Worm (Caenorhabditis elegans) whole organism, mixed stage, embryonic: ENCODE results near the gene F15G9.2.

Experiments used
- blmp-1 ChIP-seq: fragments of 150-350 bp; optimal IDR thresholded peaks from 2 replicates; lab custom pipeline; 2014; ENCODE audit warnings: missing biosample characterization, missing genetic modification characterization
- ceh-39 ChIP-seq: fragments of 150-350 bp; optimal IDR thresholded peaks from 2 replicates; lab custom pipeline; 2014; ENCODE audit warnings: missing biosample characterization, missing genetic modification characterization
- ceh-83 ChIP-seq: fragments of 200-800 bp; sonication (Bioruptor generic); optimal IDR thresholded peaks from 2 replicates; lab custom pipeline; 2018; ENCODE audit warnings: mild to moderate bottlenecking, missing genetic modification characterization, missing compliant biosample characterization
- elt-1 ChIP-seq: sonication (generic microtip); optimal IDR thresholded peaks from 2 replicates; lab custom pipeline; 2017; ENCODE audit warnings: missing genetic modification characterization, mild to moderate bottlenecking, missing compliant biosample characterization, antibody characterized with exemption, moderate library complexity, borderline replicate concordance; ENCODE audit not compliant: insufficient read depth
- elt-3 ChIP-seq: fragments of 150-350 bp; optimal IDR thresholded peaks from 2 replicates; lab custom pipeline; 2014; ENCODE audit warnings: missing biosample characterization, missing genetic modification characterization
- mab-5 ChIP-seq: fragments of 150-350 bp; optimal IDR thresholded peaks from 2 replicates; lab custom pipeline; 2014; ENCODE audit warnings: missing biosample characterization, missing genetic modification characterization
- mls-2 ChIP-seq: sonication (generic microtip); optimal IDR thresholded peaks from 2 replicates; lab custom pipeline; 2016; ENCODE audit warnings: mild to moderate bottlenecking, missing genetic modification characterization, moderate library complexity, missing compliant biosample characterization
- nhr-12 ChIP-seq: fragments of 150-350 bp; optimal IDR thresholded peaks from 2 replicates; lab custom pipeline; 2014; ENCODE audit warnings: missing biosample characterization, missing genetic modification characterization
- pha-4 ChIP-seq: fragments of 150-350 bp; optimal IDR thresholded peaks from 2 replicates; lab custom pipeline; 2018; ENCODE audit warnings: missing biosample characterization, missing genetic modification reagents, missing genetic modification characterization
- snpc-4 ChIP-seq: fragments of 150-350 bp; optimal IDR thresholded peaks from 2 replicates; lab custom pipeline; 2014; ENCODE audit warnings: missing biosample characterization, missing genetic modification characterization
- sptf-1 ChIP-seq: sonication (generic microtip); optimal IDR thresholded peaks from 2 replicates; lab custom pipeline; 2017; ENCODE audit warnings: mild to moderate bottlenecking, missing genetic modification characterization, moderate library complexity, missing compliant biosample characterization
- unc-62 ChIP-seq: fragments of 150-350 bp; optimal IDR thresholded peaks from 2 replicates; lab custom pipeline; 2014; ENCODE audit warnings: missing biosample characterization, missing genetic modification reagents, missing genetic modification characterization
- zip-8 ChIP-seq: fragments of 150-350 bp; optimal IDR thresholded peaks from 2 replicates; lab custom pipeline; 2014; ENCODE audit warnings: missing biosample characterization, missing genetic modification characterization
- ztf-11 ChIP-seq: fragments of 150-350 bp; optimal IDR thresholded peaks from 2 replicates; lab custom pipeline; 2014; ENCODE audit warnings: missing biosample characterization, missing genetic modification characterization

DNA sequence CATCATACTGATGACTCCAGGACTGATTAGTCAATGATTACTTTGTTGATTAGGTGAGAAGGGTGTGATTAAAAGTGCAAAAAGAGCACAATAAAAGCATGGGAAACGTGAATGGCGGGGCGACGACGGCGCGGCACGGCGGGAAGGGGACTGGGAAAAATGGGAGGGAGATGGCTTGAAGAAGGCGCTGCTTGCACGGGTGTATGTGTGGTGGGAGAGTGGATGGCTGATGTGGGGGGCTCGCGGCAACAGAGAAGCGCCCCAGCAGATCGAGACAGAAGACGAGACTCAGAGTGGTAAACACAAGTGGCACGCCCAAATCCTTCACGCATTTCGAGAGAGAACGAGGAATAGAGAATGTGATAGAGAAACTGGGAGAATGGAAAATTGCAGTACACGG is 24.2 kb upstream of the F15G9.2 start, which contains the start of gene F15G9.5:
- no peak for TF ChIP-seq blmp-1
- TF ChIP-seq ceh-83 (GFP tag; lab: Kevin White, UChicago): no peak
- peak; percentile 31 for TF ChIP-seq mls-2
- no peak for TF ChIP-seq ceh-39 (tag; lab: Kevin White, UChicago)
- no peak for TF ChIP-seq zip-8 (tag; lab: Kevin White, UChicago)
- TF ChIP-seq mab-5 (tag; lab: Kevin White, UChicago): no peak
- no peak for TF ChIP-seq nhr-12
- no peak for TF ChIP-seq snpc-4
- no peak for TF ChIP-seq ztf-11 (tag; lab: Kevin White, UChicago)
- TF ChIP-seq pha-4 (tag; lab: Kevin White, UChicago): no peak
- no peak for TF ChIP-seq elt-1
- TF ChIP-seq elt-3: no peak
- no peak for TF ChIP-seq unc-62
- TF ChIP-seq sptf-1 (tag; lab: Kevin White, UChicago): peak; percentile 28
